Worm (Caenorhabditis elegans) whole organism, early embryonic: ENCODE results near the gene sri-53.

Experiments used
- B0310.2 ChIP-seq: sonication (generic microtip); optimal IDR thresholded peaks from 2 replicates; lab custom pipeline; 2016; ENCODE audit warnings: mild to moderate bottlenecking, missing genetic modification characterization, missing compliant biosample characterization
- F13C5.2 ChIP-seq: sonication (generic microtip); optimal IDR thresholded peaks from 2 replicates; lab custom pipeline; 2017; ENCODE audit warnings: mild to moderate bottlenecking, missing genetic modification characterization, inconsistent platforms, missing compliant biosample characterization
- aly-1 ChIP-seq: sonication (generic microtip); optimal IDR thresholded peaks from 2 replicates; lab custom pipeline; 2016; ENCODE audit warnings: missing genetic modification characterization, missing compliant biosample characterization
- ama-1 ChIP-seq: fragments of 150-350 bp; optimal IDR thresholded peaks from 2 replicates; lab custom pipeline; 2014
- ceh-13 ChIP-seq: fragments of 200-800 bp; sonication (Bioruptor generic); optimal IDR thresholded peaks from 2 replicates; lab custom pipeline; 2018; ENCODE audit warnings: mild to moderate bottlenecking, missing genetic modification characterization, missing compliant biosample characterization
- ceh-36 ChIP-seq: sonication (generic microtip); optimal IDR thresholded peaks from 2 replicates; lab custom pipeline; 2016; ENCODE audit warnings: missing genetic modification characterization, inconsistent platforms, missing compliant biosample characterization
- ets-7 ChIP-seq: sonication (generic microtip); optimal IDR thresholded peaks from 2 replicates; lab custom pipeline; 2016; ENCODE audit warnings: missing genotype, missing genetic modification characterization, missing compliant biosample characterization
- flt-1 ChIP-seq: fragments of 200-800 bp; sonication (Bioruptor generic); IDR thresholded peaks from 2 replicates; pipeline ENCODE4 v1.3.6; 2022; ENCODE audit warnings: missing genetic modification characterization, missing compliant biosample characterization
- hmbx-1 ChIP-seq: sonication (generic microtip); optimal IDR thresholded peaks from 2 replicates; lab custom pipeline; 2016; ENCODE audit warnings: mild to moderate bottlenecking, missing genetic modification characterization, missing compliant biosample characterization
- hmg-4 ChIP-seq: fragments of 200-800 bp; sonication (Bioruptor generic); optimal IDR thresholded peaks from 2 replicates; lab custom pipeline; 2018; ENCODE audit warnings: mild to moderate bottlenecking, missing genetic modification characterization, missing compliant biosample characterization
- hnd-1 ChIP-seq: sonication (generic microtip); optimal IDR thresholded peaks from 2 replicates; lab custom pipeline; 2016; ENCODE audit warnings: missing genetic modification characterization, missing compliant biosample characterization
- pes-1 ChIP-seq: fragments of 200-800 bp; sonication (Bioruptor generic); IDR thresholded peaks from 2 replicates; pipeline ENCODE4 v1.3.6; 2022; ENCODE audit warnings: missing genetic modification reagents, missing genetic modification characterization, missing compliant biosample characterization
- scrt-1 ChIP-seq: fragments of 200-800 bp; sonication (Bioruptor generic); IDR thresholded peaks from 2 replicates; pipeline ENCODE4 v1.3.6; 2022; ENCODE audit warnings: missing genetic modification characterization, missing compliant biosample characterization
- sea-1 ChIP-seq: fragments of 200-800 bp; sonication (Bioruptor generic); conservative IDR thresholded peaks from 2 replicates; pipeline ENCODE4 v1.3.6; 2022; ENCODE audit warnings: missing genetic modification characterization, missing compliant biosample characterization
- tbx-11 ChIP-seq: fragments of 200-800 bp; sonication (Bioruptor generic); IDR thresholded peaks from 2 replicates; pipeline ENCODE4 v1.3.6; 2022; ENCODE audit warnings: missing genetic modification characterization, missing compliant biosample characterization
- tbx-37 ChIP-seq: fragments of 200-800 bp; sonication (Bioruptor generic); conservative IDR thresholded peaks from 2 replicates; pipeline ENCODE4 v1.3.6; 2022; ENCODE audit warnings: missing genetic modification reagents, missing genetic modification characterization, missing compliant biosample characterization
- tra-4 ChIP-seq: sonication (generic microtip); optimal IDR thresholded peaks from 2 replicates; lab custom pipeline; 2017; ENCODE audit warnings: missing genetic modification characterization, missing compliant biosample characterization

Gene sri-53

DNA sequence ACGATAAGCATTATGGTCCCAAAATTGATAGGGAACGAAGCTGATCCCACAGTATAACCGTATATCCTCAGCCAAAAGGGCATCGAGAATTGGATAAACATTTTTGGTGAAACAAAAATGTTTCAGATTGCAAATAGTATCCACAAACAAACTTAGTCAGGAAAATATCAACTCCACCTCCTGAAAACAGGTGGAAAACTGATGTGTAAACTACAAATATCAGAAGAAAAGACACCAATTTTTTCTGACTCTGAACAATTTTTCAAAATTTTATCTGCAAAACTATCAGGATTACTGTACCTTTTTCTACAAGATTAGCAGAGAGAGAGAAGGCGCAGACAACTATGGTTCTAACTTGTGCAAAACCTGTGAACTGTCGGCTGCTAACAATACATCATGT, at the start of gene sri-53:
Gene sri-53 (minus strand): TSS at position 101 of the 400 bp plus-strand sequence.
- TF ChIP-seq hmbx-1 (tag; lab: Kevin White, UChicago) (no peak), sea-1 (no peak), ets-7 (tag; lab: Kevin White, UChicago) (no peak), B0310.2 (tag; lab: Kevin White, UChicago) (no peak), F13C5.2 (tag; lab: Kevin White, UChicago) (no peak), hnd-1 (no peak), ama-1 (lab: Kevin White, UChicago) (no peak), scrt-1 (GFP tag; lab: Robert Waterston, UW) (no peak), flt-1 (GFP tag; lab: Robert Waterston, UW) (no peak)

DNA sequence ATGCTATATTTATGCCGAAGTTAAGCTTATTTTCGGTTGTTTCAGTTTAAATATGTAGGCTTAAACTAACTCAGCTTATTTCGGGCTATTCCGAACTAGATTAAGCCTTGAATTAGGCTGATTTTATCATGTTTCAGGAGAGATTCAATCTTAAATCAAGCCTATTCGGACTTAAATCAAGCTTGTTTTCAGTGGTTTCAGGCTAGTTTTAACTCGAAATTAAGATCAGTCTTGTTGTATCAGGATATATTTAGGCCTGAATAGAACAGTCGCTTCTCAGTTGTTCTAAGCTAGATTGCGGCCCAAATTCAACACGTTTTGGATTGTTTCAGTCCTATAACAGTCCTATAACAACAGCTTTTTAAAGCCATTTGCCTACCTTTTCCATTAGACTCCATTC, 49.4 kb upstream of the sri-53 start:
- TF ChIP-seq ceh-13 (GFP tag; lab: Kevin White, UChicago) = no peak
- TF ChIP-seq tbx-11 (GFP tag; lab: Robert Waterston, UW) = no peak
- TF ChIP-seq F13C5.2 (tag; lab: Kevin White, UChicago) = no peak
- no peak for TF ChIP-seq B0310.2 (tag; lab: Kevin White, UChicago)
- no peak for TF ChIP-seq ceh-36 (tag; lab: Kevin White, UChicago)
- no peak for TF ChIP-seq tra-4 (tag; lab: Kevin White, UChicago)
- TF ChIP-seq ets-7 (tag; lab: Kevin White, UChicago) = no peak
- TF ChIP-seq tbx-37 (GFP tag; lab: Robert Waterston, UW) = no peak
- no peak for TF ChIP-seq flt-1 (GFP tag; lab: Robert Waterston, UW)
- no peak for TF ChIP-seq hnd-1

DNA sequence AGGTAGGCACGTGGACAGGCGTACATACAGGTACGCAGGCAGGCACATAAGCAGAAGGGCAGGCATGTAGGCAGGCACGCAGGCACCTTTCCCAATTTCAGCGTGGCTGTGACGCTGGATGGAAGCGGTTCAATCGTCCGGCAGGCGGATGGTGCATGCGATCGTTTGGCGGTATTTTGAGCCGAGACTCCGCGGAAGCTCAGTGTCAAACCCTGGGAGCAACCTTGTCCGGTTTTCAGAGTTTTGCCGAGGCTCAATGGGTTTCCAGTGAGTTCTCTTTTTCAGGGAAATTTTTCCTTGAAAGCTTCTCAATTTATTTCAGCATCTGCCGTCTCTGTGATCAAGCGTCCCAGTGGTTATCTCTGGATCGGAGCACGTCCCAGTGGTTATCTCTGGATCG, 47.8 kb upstream of the sri-53 start:
- TF ChIP-seq sea-1 (no peak), ets-7 (tag; lab: Kevin White, UChicago) (no peak), scrt-1 (GFP tag; lab: Robert Waterston, UW) (no peak)

DNA sequence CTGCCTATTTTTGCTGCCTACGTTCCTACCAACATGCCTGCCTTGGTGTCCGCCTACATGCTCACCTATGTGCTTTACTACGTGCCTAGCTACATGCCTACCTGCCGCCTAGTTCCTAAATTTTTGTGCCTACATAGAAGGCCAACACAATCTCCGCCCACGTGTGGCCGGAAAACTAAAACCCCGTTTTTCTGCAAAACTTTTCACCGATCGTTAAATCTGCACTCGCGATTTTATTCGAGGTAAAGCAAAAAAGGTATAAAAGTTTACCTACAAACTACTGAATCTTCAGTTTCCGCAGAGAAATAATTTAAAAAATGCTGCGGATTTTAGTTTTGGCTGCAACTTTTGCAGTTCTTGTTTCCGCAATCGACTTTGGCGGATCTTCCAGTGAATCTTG, 47.0 kb upstream of the sri-53 start, which contains the start of gene clec-124:
Gene clec-124 (plus strand): TSS at position 301 of the 400 bp plus-strand sequence.
- TF ChIP-seq F13C5.2 (tag; lab: Kevin White, UChicago) = no peak

DNA sequence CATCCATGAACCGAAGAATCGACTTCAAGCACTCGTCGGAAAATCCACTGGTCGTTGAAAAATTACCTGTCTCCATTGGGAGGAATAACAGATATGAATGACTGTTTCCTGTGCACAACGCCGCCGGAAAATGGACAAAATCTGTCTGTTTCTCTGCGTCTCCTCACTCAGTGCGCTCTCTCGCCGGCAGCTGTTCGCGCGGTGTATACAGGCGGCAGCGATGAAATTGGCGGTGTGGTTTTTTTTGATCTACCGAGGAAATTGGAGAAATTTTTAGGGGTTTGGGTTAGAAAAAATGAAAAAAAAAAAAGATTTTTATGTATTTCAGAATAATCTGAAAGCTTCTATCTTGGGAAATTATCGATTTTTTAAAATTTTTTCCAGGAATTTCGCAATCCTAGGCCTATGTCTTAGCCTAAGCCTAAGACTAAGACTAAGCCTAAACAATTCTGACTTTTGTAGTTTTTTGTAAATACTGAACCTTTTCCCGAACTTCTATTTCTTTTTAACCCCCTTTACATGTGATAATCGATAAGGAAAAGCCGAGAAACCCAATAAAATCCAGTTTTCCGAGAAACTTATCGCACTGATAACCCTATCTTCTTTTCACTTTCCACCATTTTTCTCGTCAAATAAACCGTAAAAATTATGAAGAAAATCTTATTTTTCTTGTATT, 45.8 kb upstream of the sri-53 start, which contains the start of the genes fbxc-50 and C17F4.2:
Gene fbxc-50 (minus strand): TSS at position 81 of the 676 bp plus-strand sequence.
Gene C17F4.2 (plus strand): TSS at position 626 of the 676 bp plus-strand sequence.
- TF ChIP-seq ceh-13 (GFP tag; lab: Kevin White, UChicago) (no peak), F13C5.2 (tag; lab: Kevin White, UChicago) (no peak), hnd-1 (no peak), tra-4 (tag; lab: Kevin White, UChicago) (no peak), hmbx-1 (tag; lab: Kevin White, UChicago) (no peak), B0310.2 (tag; lab: Kevin White, UChicago) (no peak), ama-1 (lab: Kevin White, UChicago) (no peak), aly-1 (tag; lab: Kevin White, UChicago) (no peak), tbx-37 (GFP tag; lab: Robert Waterston, UW) (no peak), sea-1 (no peak), hmg-4 (GFP tag; lab: Kevin White, UChicago) (no peak)

DNA sequence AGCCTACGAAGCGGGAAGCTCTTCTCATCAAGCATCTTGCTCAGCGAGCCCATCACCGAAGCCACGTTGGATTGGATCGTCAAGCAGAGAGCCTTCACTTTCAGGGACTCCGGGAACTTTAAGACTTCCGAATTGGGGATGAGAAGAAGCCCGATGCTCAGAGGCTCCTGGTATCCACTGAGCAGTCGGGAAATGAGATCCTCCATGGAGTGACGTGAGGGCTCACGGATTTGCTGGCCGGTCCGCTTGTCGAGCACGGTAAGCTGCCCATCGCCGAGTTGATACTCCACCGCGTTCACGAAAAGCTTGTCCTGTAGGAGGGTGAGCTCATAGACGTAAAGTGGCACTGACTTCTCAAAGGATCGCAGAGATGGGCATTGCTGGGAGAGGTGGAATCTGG, 45.1 kb upstream of the sri-53 start:
- TF ChIP-seq sea-1 = no peak
- TF ChIP-seq tbx-11 (GFP tag; lab: Robert Waterston, UW) = no peak
- no peak for TF ChIP-seq flt-1 (GFP tag; lab: Robert Waterston, UW)
- TF ChIP-seq tra-4 (tag; lab: Kevin White, UChicago) = no peak
- no peak for TF ChIP-seq ceh-13 (GFP tag; lab: Kevin White, UChicago)
- no peak for TF ChIP-seq ceh-36 (tag; lab: Kevin White, UChicago)
- TF ChIP-seq hnd-1 = no peak
- TF ChIP-seq ama-1 (lab: Kevin White, UChicago) = no peak
- no peak for TF ChIP-seq tbx-37 (GFP tag; lab: Robert Waterston, UW)

DNA sequence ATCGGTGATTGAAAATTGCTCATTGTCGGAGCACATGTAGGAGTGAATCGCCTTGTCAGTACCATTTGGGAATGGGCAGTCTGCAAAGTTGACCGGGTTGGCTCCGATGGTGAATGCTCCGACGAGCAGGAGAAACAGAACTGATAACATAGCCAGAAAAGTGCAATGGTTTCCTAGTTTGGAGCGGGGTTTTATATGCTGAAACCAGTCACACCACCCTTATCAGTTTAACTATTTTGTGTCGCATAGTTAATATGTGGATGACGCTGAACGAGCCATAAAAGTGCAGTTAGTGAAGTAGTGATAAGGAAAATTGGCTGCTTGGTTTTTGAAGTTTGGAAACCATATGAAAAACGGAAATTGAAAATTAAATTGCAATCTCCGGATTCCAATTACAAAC, 43.4 kb upstream of the sri-53 start, which contains the start of gene C17F4.7:
Gene C17F4.7 (minus strand): TSS at position 180 of the 400 bp plus-strand sequence.
- TF ChIP-seq aly-1 (tag; lab: Kevin White, UChicago) = no peak
- no peak for TF ChIP-seq ama-1 (lab: Kevin White, UChicago)
- TF ChIP-seq pes-1 (GFP tag; lab: Robert Waterston, UW) = no peak
- TF ChIP-seq B0310.2 (tag; lab: Kevin White, UChicago) = no peak
- no peak for TF ChIP-seq ceh-36 (tag; lab: Kevin White, UChicago)
- no peak for TF ChIP-seq tbx-11 (GFP tag; lab: Robert Waterston, UW)
- TF ChIP-seq tbx-37 (GFP tag; lab: Robert Waterston, UW) = no peak
- TF ChIP-seq hmbx-1 (tag; lab: Kevin White, UChicago) = no peak
- TF ChIP-seq ceh-13 (GFP tag; lab: Kevin White, UChicago) = no peak
- TF ChIP-seq hmg-4 (GFP tag; lab: Kevin White, UChicago) = no peak
- TF ChIP-seq scrt-1 (GFP tag; lab: Robert Waterston, UW) = no peak
- no peak for TF ChIP-seq hnd-1
- no peak for TF ChIP-seq ets-7 (tag; lab: Kevin White, UChicago)
- TF ChIP-seq sea-1 = no peak
- TF ChIP-seq flt-1 (GFP tag; lab: Robert Waterston, UW) = no peak
- no peak for TF ChIP-seq tra-4 (tag; lab: Kevin White, UChicago)
- TF ChIP-seq F13C5.2 (tag; lab: Kevin White, UChicago) = no peak

DNA sequence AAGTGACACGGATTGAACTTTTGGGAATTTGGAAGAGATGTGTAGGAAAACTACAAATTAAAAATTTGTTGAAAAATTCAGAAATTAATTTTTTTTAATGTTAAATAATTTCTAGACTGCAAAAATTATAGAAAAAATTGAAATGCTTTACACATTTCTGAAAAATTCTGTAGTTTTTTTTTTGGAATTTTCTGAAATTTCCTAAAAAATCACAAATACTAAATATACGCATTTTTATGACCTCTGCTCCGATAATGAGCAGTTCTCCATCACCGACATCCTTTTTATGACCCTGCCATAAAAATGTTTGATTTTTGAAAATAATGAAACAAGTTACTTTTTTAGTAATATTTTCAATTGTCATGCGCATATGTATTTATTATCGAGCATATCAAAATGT, 42.3 kb upstream of the sri-53 start:
- TF ChIP-seq flt-1 (GFP tag; lab: Robert Waterston, UW) = no peak
- no peak for TF ChIP-seq B0310.2 (tag; lab: Kevin White, UChicago)
- TF ChIP-seq sea-1 = no peak
- no peak for TF ChIP-seq aly-1 (tag; lab: Kevin White, UChicago)
- TF ChIP-seq tbx-37 (GFP tag; lab: Robert Waterston, UW) = no peak
- no peak for TF ChIP-seq hmbx-1 (tag; lab: Kevin White, UChicago)
- TF ChIP-seq ets-7 (tag; lab: Kevin White, UChicago) = no peak
- no peak for TF ChIP-seq tra-4 (tag; lab: Kevin White, UChicago)
- no peak for TF ChIP-seq hmg-4 (GFP tag; lab: Kevin White, UChicago)
- no peak for TF ChIP-seq F13C5.2 (tag; lab: Kevin White, UChicago)
- TF ChIP-seq pes-1 (GFP tag; lab: Robert Waterston, UW) = no peak
